Worm (Caenorhabditis elegans) whole organism, L4 larva: Measurements from ENCODE around the gene C05B5.16.

Source experiments
- R02D3.7 ChIP-seq: fragments of 150-350 bp; sonication (generic microtip); optimal IDR thresholded peaks from 3 replicates; lab custom pipeline; 2014; ENCODE audit warnings: missing biosample characterization, missing genetic modification characterization
- aly-2 ChIP-seq: sonication (generic microtip); optimal IDR thresholded peaks from 2 replicates; lab custom pipeline; 2018; ENCODE audit warnings: missing biosample characterization, missing genetic modification characterization
- ama-1 ChIP-seq: fragments of 150-350 bp; optimal IDR thresholded peaks from 2 replicates; lab custom pipeline; 2014; ENCODE audit warnings: inconsistent platforms, mixed read lengths
- attf-4 ChIP-seq: sonication (generic microtip); optimal IDR thresholded peaks from 3 replicates; lab custom pipeline; 2017; ENCODE audit warnings: missing biosample characterization, missing genetic modification characterization
- ceh-82 ChIP-seq: sonication (generic microtip); optimal IDR thresholded peaks from 2 replicates; lab custom pipeline; 2017; ENCODE audit warnings: missing biosample characterization, missing genetic modification characterization
- ces-1 ChIP-seq: fragments of 150-350 bp; sonication (generic microtip); optimal IDR thresholded peaks from 4 replicates; lab custom pipeline; 2014; ENCODE audit warnings: missing biosample characterization, missing genetic modification reagents, missing genetic modification characterization
- daf-12 ChIP-seq: fragments of 150-350 bp; optimal IDR thresholded peaks from 2 replicates; lab custom pipeline; 2014; ENCODE audit warnings: missing biosample characterization, missing genetic modification reagents, missing genetic modification characterization
- dmd-8 ChIP-seq: fragments of 200-800 bp; sonication (Bioruptor generic); IDR thresholded peaks from 2 replicates; pipeline ENCODE4 v1.3.6; 2022; ENCODE audit warnings: missing genetic modification characterization, missing compliant biosample characterization
- dpl-1 ChIP-seq: fragments of 150-350 bp; optimal IDR thresholded peaks from 2 replicates; lab custom pipeline; 2014; ENCODE audit warnings: missing biosample characterization, missing genetic modification reagents, missing genetic modification characterization
- lin-13 ChIP-seq: fragments of 150-350 bp; optimal IDR thresholded peaks from 2 replicates; lab custom pipeline; 2014; ENCODE audit warnings: missing biosample characterization, missing genetic modification reagents, missing genetic modification characterization
- mep-1 ChIP-seq: fragments of 150-350 bp; sonication (generic microtip); optimal IDR thresholded peaks from 3 replicates; lab custom pipeline; 2014; ENCODE audit warnings: missing biosample characterization, missing genetic modification characterization
- zfp-2 ChIP-seq: sonication (generic microtip); optimal IDR thresholded peaks from 2 replicates; lab custom pipeline; 2016; ENCODE audit warnings: mild to moderate bottlenecking, missing genetic modification characterization, missing compliant biosample characterization
- zip-11 ChIP-seq: fragments of 200-800 bp; sonication (Bioruptor generic); IDR thresholded peaks from 2 replicates; pipeline ENCODE4 v1.3.6; 2022; ENCODE audit warnings: missing genetic modification characterization, missing compliant biosample characterization
- zip-2 ChIP-seq: fragments of 150-350 bp; optimal IDR thresholded peaks from 2 replicates; lab custom pipeline; 2014; ENCODE audit warnings: missing biosample characterization, missing genetic modification characterization

ce11 chrIII:10000428-10000827, 11.8 kb upstream of the C05B5.16 start, which contains the start of gene C05B5.2:
- TF ChIP-seq dmd-8 (GFP tag; lab: Robert Waterston, UW), result no peak
- no peak for TF ChIP-seq dpl-1 (GFP tag; lab: Kevin White, UChicago)
- no peak for TF ChIP-seq aly-2 (tag; lab: Kevin White, UChicago)
- no peak for TF ChIP-seq zip-2 (tag; lab: Kevin White, UChicago)
- TF ChIP-seq lin-13 (GFP tag; lab: Kevin White, UChicago), result no peak
- TF ChIP-seq ama-1 (lab: Kevin White, UChicago), result no peak
- TF ChIP-seq mep-1 (tag; lab: Kevin White, UChicago), result no peak
- TF ChIP-seq zip-11 (GFP tag; lab: Robert Waterston, UW), result no peak
- no peak for TF ChIP-seq R02D3.7 (tag; lab: Kevin White, UChicago)
- no peak for TF ChIP-seq zfp-2
- no peak for TF ChIP-seq daf-12 (tag; lab: Kevin White, UChicago)
- no peak for TF ChIP-seq ceh-82
- no peak for TF ChIP-seq ces-1
- TF ChIP-seq attf-4 (tag; lab: Kevin White, UChicago), result no peak
